Fruit fly (Drosophila melanogaster) Kc167 (cell line): ENCODE measurements around the gene Hip14.

Source experiments
- Myc ChIP-seq: fragments of >200 bp; optimal IDR thresholded peaks from 2 replicates; lab custom pipeline; 2017; ENCODE audit warnings: missing external identifiers
- Sin3A ChIP-seq: fragments of >200 bp; optimal IDR thresholded peaks from 2 replicates; lab custom pipeline; 2018; ENCODE audit warnings: missing external identifiers
- h ChIP-seq: fragments of >200 bp; optimal IDR thresholded peaks from 3 replicates; lab custom pipeline; 2018; ENCODE audit warnings: missing external identifiers
- insv ChIP-seq: fragments of >200 bp; optimal IDR thresholded peaks from 3 replicates; lab custom pipeline; 2018; ENCODE audit warnings: missing external identifiers
- psq ChIP-seq: fragments of >200 bp; optimal IDR thresholded peaks from 2 replicates; lab custom pipeline; 2017; ENCODE audit warnings: missing external identifiers
- ttk ChIP-seq: sonication (Bioruptor generic); optimal IDR thresholded peaks from 2 replicates; lab custom pipeline; 2017; ENCODE audit warnings: missing external identifiers

- TF ChIP-seq insv (no peak), h (lab: Kevin White, UChicago) (no peak), ttk (no peak), Sin3A (lab: Kevin White, UChicago) (no peak), psq (lab: Kevin White, UChicago) (no peak), Myc (lab: Kevin White, UChicago) (no peak)
Measured at dm6 chr3L:16037690-16038332, 49.8 kb downstream of the Hip14 start.
